Worm (Caenorhabditis elegans): ENCODE data around the gene C26B9.3.

ce11 chrX:5354022-5354876, 16.1 kb downstream of the C26B9.3 start, which contains the start of gene pfn-2:
- TF ChIP-seq hnd-1 (tag; optimal IDR thresholded peaks at IDR 0.05): no peak
- no peak for TF ChIP-seq ama-1 (optimal IDR thresholded peaks at IDR 0.05)
- 0 out of 2 replicates have a peak, but pooled peaks have one; percentile 17 for TF ChIP-seq flt-1 (GFP tag; IDR thresholded peaks at IDR 0.05)
- TF ChIP-seq scrt-1 (GFP tag; IDR thresholded peaks at IDR 0.05): no peak
- TF ChIP-seq hmg-4 (GFP tag; optimal IDR thresholded peaks at IDR 0.05): peak; percentile 89
- peak; percentile 15 for TF ChIP-seq aly-1 (tag; optimal IDR thresholded peaks at IDR 0.05)
- TF ChIP-seq tbx-11 (GFP tag; IDR thresholded peaks at IDR 0.05): 0 out of 2 replicates have a peak, but pooled peaks have one; percentile 9
- no peak for TF ChIP-seq B0310.2 (tag; optimal IDR thresholded peaks at IDR 0.05)
- no peak for TF ChIP-seq sea-1 (GFP tag; conservative IDR thresholded peaks at IDR 0.05)
- no peak for TF ChIP-seq hmbx-1 (tag; optimal IDR thresholded peaks at IDR 0.05)
- TF ChIP-seq tbx-37 (GFP tag; conservative IDR thresholded peaks at IDR 0.05): peak; percentile 52
